Worm (Caenorhabditis elegans) whole organism, L3 larva: ENCODE data around the gene Y6E2A.5.
A peak's percentile ranks its signal among the peaks of the same experiment; 100 is the strongest.

Source experiments
- R02D3.7 ChIP-seq: fragments of 150-350 bp; optimal IDR thresholded peaks from 2 replicates; lab custom pipeline; 2014; ENCODE audit warnings: missing biosample characterization, missing genetic modification characterization
- ZK546.5 ChIP-seq: sonication (generic microtip); optimal IDR thresholded peaks from 2 replicates; lab custom pipeline; 2017; ENCODE audit warnings: missing biosample characterization, missing genetic modification characterization
- aly-2 ChIP-seq: fragments of 150-350 bp; optimal IDR thresholded peaks from 2 replicates; lab custom pipeline; 2014; ENCODE audit warnings: missing biosample characterization, missing genetic modification characterization
- ama-1 ChIP-seq: fragments of 150-350 bp; optimal IDR thresholded peaks from 2 replicates; lab custom pipeline; 2018
- ceh-16 ChIP-seq: sonication (generic microtip); optimal IDR thresholded peaks from 2 replicates; lab custom pipeline; 2017; ENCODE audit warnings: missing biosample characterization, missing genetic modification characterization
- ceh-28 ChIP-seq: fragments of 150-350 bp; optimal IDR thresholded peaks from 2 replicates; lab custom pipeline; 2014; ENCODE audit warnings: missing biosample characterization, missing genetic modification reagents, missing genetic modification characterization
- ceh-82 ChIP-seq: fragments of 150-350 bp; optimal IDR thresholded peaks from 2 replicates; lab custom pipeline; 2014; ENCODE audit warnings: missing biosample characterization, missing genetic modification characterization
- ceh-9 ChIP-seq: sonication (generic microtip); optimal IDR thresholded peaks from 2 replicates; lab custom pipeline; 2018; ENCODE audit warnings: missing biosample characterization, missing genetic modification characterization
- daf-12 ChIP-seq: fragments of 150-350 bp; optimal IDR thresholded peaks from 2 replicates; lab custom pipeline; 2014; ENCODE audit warnings: missing biosample characterization, missing genetic modification reagents, missing genetic modification characterization
- egl-27 ChIP-seq: sonication (generic microtip); optimal IDR thresholded peaks from 4 replicates; lab custom pipeline; 2017; ENCODE audit warnings: missing biosample characterization, missing genetic modification reagents, missing genetic modification characterization
- egl-5 ChIP-seq: fragments of 150-350 bp; optimal IDR thresholded peaks from 2 replicates; lab custom pipeline; 2017; ENCODE audit warnings: missing biosample characterization, missing genetic modification reagents, missing genetic modification characterization, inconsistent platforms
- elt-1 ChIP-seq: fragments of 150-350 bp; optimal IDR thresholded peaks from 2 replicates; lab custom pipeline; 2014; ENCODE audit warnings: missing biosample characterization, missing genetic modification characterization
- elt-2 ChIP-seq: sonication (generic microtip); optimal IDR thresholded peaks from 2 replicates; lab custom pipeline; 2016; ENCODE audit warnings: missing genetic modification reagents, mild to moderate bottlenecking, missing genetic modification characterization, missing compliant biosample characterization
- elt-3 ChIP-seq, 3 experiments: fragments of 150-350 bp in 1 of 3; sonication (generic microtip) in 2 of 3; optimal IDR thresholded peaks; 2 replicates in 2 of 3; 4 replicates in 1 of 3; lab custom pipeline; 2014 to 2017; ENCODE audit warnings: missing biosample characterization in 3 of 3, missing genetic modification characterization in 3 of 3
- eor-1 ChIP-seq, 2 experiments: fragments of 150-350 bp; optimal IDR thresholded peaks; 2 replicates each; lab custom pipeline; 2014 to 2018; ENCODE audit warnings: missing biosample characterization in 2 of 2, missing genetic modification characterization in 2 of 2
- fkh-10 ChIP-seq: sonication (generic microtip); optimal IDR thresholded peaks from 2 replicates; lab custom pipeline; 2017; ENCODE audit warnings: missing biosample characterization, missing genetic modification reagents, missing genetic modification characterization
- fkh-2 ChIP-seq: fragments of 150-350 bp; optimal IDR thresholded peaks from 2 replicates; lab custom pipeline; 2014; ENCODE audit warnings: missing biosample characterization, missing genetic modification reagents, missing genetic modification characterization
- fos-1 ChIP-seq: fragments of 150-350 bp; optimal IDR thresholded peaks from 2 replicates; lab custom pipeline; 2014; ENCODE audit warnings: missing biosample characterization, missing genetic modification characterization
- hmg-11 ChIP-seq: sonication (generic microtip); optimal IDR thresholded peaks from 2 replicates; lab custom pipeline; 2016; ENCODE audit warnings: missing genetic modification characterization, missing compliant biosample characterization
- jun-1 ChIP-seq: fragments of 150-350 bp; optimal IDR thresholded peaks from 2 replicates; lab custom pipeline; 2014; ENCODE audit warnings: missing biosample characterization, missing genetic modification reagents, missing genetic modification characterization
- lin-15B ChIP-seq: fragments of 150-350 bp; optimal IDR thresholded peaks from 2 replicates; lab custom pipeline; 2014; ENCODE audit warnings: missing biosample characterization, missing genetic modification characterization
- lin-39 ChIP-seq: fragments of 150-350 bp; optimal IDR thresholded peaks from 2 replicates; lab custom pipeline; 2018; ENCODE audit warnings: missing biosample characterization, missing genetic modification reagents, missing genetic modification characterization
- lsy-12 ChIP-seq: sonication (generic microtip); optimal IDR thresholded peaks from 2 replicates; lab custom pipeline; 2016; ENCODE audit warnings: mild to moderate bottlenecking, missing genetic modification characterization, missing compliant biosample characterization
- mdl-1 ChIP-seq: fragments of 150-350 bp; optimal IDR thresholded peaks from 2 replicates; lab custom pipeline; 2014; ENCODE audit warnings: missing biosample characterization, missing genetic modification characterization
- mml-1 ChIP-seq: fragments of 150-350 bp; sonication (generic microtip); optimal IDR thresholded peaks from 3 replicates; lab custom pipeline; 2014; ENCODE audit warnings: missing biosample characterization, missing genetic modification characterization
- nfya-1 ChIP-seq: sonication (generic microtip); optimal IDR thresholded peaks from 2 replicates; lab custom pipeline; 2017; ENCODE audit warnings: missing genetic modification characterization, mild to moderate bottlenecking, missing compliant biosample characterization, antibody characterized with exemption, moderate library complexity; ENCODE audit not compliant: insufficient read depth
- nhr-11 ChIP-seq: fragments of 150-350 bp; optimal IDR thresholded peaks from 2 replicates; lab custom pipeline; 2014; ENCODE audit warnings: missing biosample characterization, missing genetic modification characterization
- nhr-12 ChIP-seq: fragments of 150-350 bp; optimal IDR thresholded peaks from 2 replicates; lab custom pipeline; 2014; ENCODE audit warnings: missing biosample characterization, missing genetic modification characterization
- nhr-23 ChIP-seq: fragments of 150-350 bp; optimal IDR thresholded peaks from 2 replicates; lab custom pipeline; 2014; ENCODE audit warnings: missing biosample characterization, missing genetic modification reagents, missing genetic modification characterization
- nhr-237 ChIP-seq: fragments of 150-350 bp; optimal IDR thresholded peaks from 2 replicates; lab custom pipeline; 2014; ENCODE audit warnings: missing biosample characterization, missing genetic modification characterization
- nhr-25 ChIP-seq: sonication (generic microtip); optimal IDR thresholded peaks from 2 replicates; lab custom pipeline; 2017; ENCODE audit warnings: missing biosample characterization, missing genetic modification characterization
- nhr-28 ChIP-seq: fragments of 150-350 bp; optimal IDR thresholded peaks from 2 replicates; lab custom pipeline; 2014; ENCODE audit warnings: missing biosample characterization, missing genetic modification characterization
- nhr-43 ChIP-seq: sonication (generic microtip); optimal IDR thresholded peaks from 2 replicates; lab custom pipeline; 2016; ENCODE audit warnings: mild to moderate bottlenecking, missing genetic modification characterization, missing compliant biosample characterization; ENCODE audit not compliant: poor library complexity, severe bottlenecking
- nhr-67 ChIP-seq: fragments of 150-350 bp; optimal IDR thresholded peaks from 2 replicates; lab custom pipeline; 2014; ENCODE audit warnings: missing biosample characterization, missing genetic modification characterization
- nhr-76 ChIP-seq: fragments of 150-350 bp; sonication (generic microtip); optimal IDR thresholded peaks from 5 replicates; lab custom pipeline; 2014; ENCODE audit warnings: missing biosample characterization, missing genetic modification characterization
- nhr-77 ChIP-seq: fragments of 150-350 bp; optimal IDR thresholded peaks from 2 replicates; lab custom pipeline; 2014; ENCODE audit warnings: missing biosample characterization, missing genetic modification characterization
- pha-4 ChIP-seq: fragments of 150-350 bp; optimal IDR thresholded peaks from 2 replicates; lab custom pipeline; 2014; ENCODE audit warnings: missing biosample characterization, missing genetic modification reagents, missing genetic modification characterization
- pqm-1 ChIP-seq: fragments of 150-350 bp; optimal IDR thresholded peaks from 2 replicates; lab custom pipeline; 2017; ENCODE audit warnings: missing biosample characterization, missing genetic modification characterization, inconsistent platforms
- sea-2 ChIP-seq: fragments of 150-350 bp; sonication (generic microtip); optimal IDR thresholded peaks from 4 replicates; lab custom pipeline; 2014; ENCODE audit warnings: missing biosample characterization, missing genetic modification reagents, missing genetic modification characterization
- skn-1 ChIP-seq: fragments of 150-350 bp; optimal IDR thresholded peaks from 2 replicates; lab custom pipeline; 2014; ENCODE audit warnings: missing biosample characterization, missing genetic modification characterization
- snpc-4 ChIP-seq: fragments of 150-350 bp; optimal IDR thresholded peaks from 2 replicates; lab custom pipeline; 2014; ENCODE audit warnings: missing biosample characterization, missing genetic modification characterization
- tbx-2 ChIP-seq: sonication (generic microtip); optimal IDR thresholded peaks from 2 replicates; lab custom pipeline; 2016; ENCODE audit warnings: mild to moderate bottlenecking, missing genetic modification characterization, missing compliant biosample characterization
- unc-39 ChIP-seq: sonication (generic microtip); optimal IDR thresholded peaks from 4 replicates; lab custom pipeline; 2017; ENCODE audit warnings: missing biosample characterization, missing genetic modification characterization
- unc-62 ChIP-seq: fragments of 150-350 bp; sonication (generic microtip); optimal IDR thresholded peaks from 4 replicates; lab custom pipeline; 2014; ENCODE audit warnings: missing biosample characterization, missing genetic modification reagents, missing genetic modification characterization
- zag-1 ChIP-seq: fragments of 150-350 bp; optimal IDR thresholded peaks from 2 replicates; lab custom pipeline; 2014; ENCODE audit warnings: missing biosample characterization, missing genetic modification characterization
- ztf-11 ChIP-seq: fragments of 150-350 bp; optimal IDR thresholded peaks from 2 replicates; lab custom pipeline; 2014; ENCODE audit warnings: missing biosample characterization, missing genetic modification characterization
- ztf-4 ChIP-seq: fragments of 150-350 bp; optimal IDR thresholded peaks from 2 replicates; lab custom pipeline; 2014; ENCODE audit warnings: missing biosample characterization, missing genetic modification characterization

Y6E2A.5 gene

ce11 chrV:15718562-15718961 lies at the start of gene Y6E2A.5:
TSS of gene Y6E2A.5 (minus strand) at chrV:15718662.
- TF ChIP-seq pqm-1 (peak; percentile 1), R02D3.7 (no peak)

- TF ChIP-seq daf-12 (tag; lab: Kevin White, UChicago) (peak; percentile 32), tbx-2 (tag; lab: Kevin White, UChicago) (peak; percentile 89), nhr-23 (peak; percentile 91), lin-15B (peak; percentile 93), ZK546.5 (tag; lab: Kevin White, UChicago) (peak; percentile 33), elt-2 (tag; lab: Kevin White, UChicago) (peak; percentile 58), ama-1 (lab: Kevin White, UChicago) (peak; percentile 62), jun-1 (tag; lab: Kevin White, UChicago) (peak; percentile 74), nhr-12 (tag; lab: Kevin White, UChicago) (no peak), nhr-76 (tag; lab: Kevin White, UChicago) (no peak), nhr-25 (peak; percentile 85), pqm-1 (peak; percentile 54), ztf-11 (tag; lab: Kevin White, UChicago) (no peak), nhr-43 (tag; lab: Kevin White, UChicago) (peak; percentile 90), egl-27 (tag; lab: Kevin White, UChicago) (peak; percentile 33), snpc-4 (tag; lab: Kevin White, UChicago) (peak; percentile 90), nhr-11 (tag; lab: Kevin White, UChicago) (peak; percentile 57), R02D3.7 (peak; percentile 87), lsy-12 (peak; percentile 78), mdl-1 (tag; lab: Kevin White, UChicago) (no peak), nhr-67 (no peak), pha-4 (peak; percentile 94), ztf-4 (tag; lab: Kevin White, UChicago) (peak; percentile 17), unc-39 (tag; lab: Kevin White, UChicago) (no peak), zag-1 (tag; lab: Kevin White, UChicago) (peak; percentile 51), nfya-1 (tag; lab: Kevin White, UChicago) (peak; percentile 89), elt-1 (tag; lab: Kevin White, UChicago) (peak; percentile 26), nhr-77 (tag; lab: Kevin White, UChicago) (peak; percentile 80), elt-3 (tag; optimal IDR thresholded peaks at IDR 0.05; lab: Kevin White, UChicago) (no peak), fkh-10 (GFP tag; lab: Kevin White, UChicago) (peak; percentile 34), sea-2 (no peak), nhr-28 (tag; lab: Kevin White, UChicago) (no peak), ceh-16 (tag; lab: Kevin White, UChicago) (no peak), ceh-28 (peak; percentile 78), lin-39 (tag; lab: Kevin White, UChicago) (peak; percentile 62), eor-1 (tag; optimal IDR thresholded peaks at IDR 0.05; lab: Kevin White, UChicago) (no peak), fkh-2 (peak; percentile 33), hmg-11 (tag; lab: Kevin White, UChicago) (peak; percentile 82), fos-1 (tag; lab: Kevin White, UChicago) (no peak), unc-62 (GFP tag; lab: Kevin White, UChicago) (no peak), ceh-82 (tag; lab: Kevin White, UChicago) (peak; percentile 87), mml-1 (tag; lab: Kevin White, UChicago) (no peak), egl-5 (tag; lab: Kevin White, UChicago) (peak; percentile 80), ceh-9 (tag; lab: Kevin White, UChicago) (no peak), skn-1 (tag; lab: Kevin White, UChicago) (peak; percentile 49), nhr-237 (no peak), aly-2 (tag; lab: Kevin White, UChicago) (peak; percentile 30)
Measured at ce11 chrV:15766122-15766594, 47.7 kb upstream of the Y6E2A.5 start, which contains the start of the genes haf-3 and F57A10.2. TSS of gene haf-3 (minus strand) at chrV:15766172. TSS of gene F57A10.2 (plus strand) at chrV:15766575.
